Worm (Caenorhabditis elegans): ENCODE results near the gene flr-4.

- TF ChIP-seq jun-1 (tag; optimal IDR thresholded peaks at IDR 0.05) (no peak), unc-62 (GFP tag; optimal IDR thresholded peaks at IDR 0.05 in 1 of 2) (peak in 1 of 2 experiments; percentile 88), unc-62 (tag; optimal IDR thresholded peaks at IDR 0.05) (no peak), daf-8 (GFP tag; IDR thresholded peaks at IDR 0.05) (no peak), pha-4 (GFP tag; IDR thresholded peaks at IDR 0.05) (no peak), pha-4 (tag; optimal IDR thresholded peaks at IDR 0.05) (no peak), nhr-77 (tag; optimal IDR thresholded peaks at IDR 0.05) (no peak), madf-5 (GFP tag; IDR thresholded peaks at IDR 0.05) (no peak), snpc-4 (tag; optimal IDR thresholded peaks at IDR 0.05) (no peak), ZK546.5 (tag; optimal IDR thresholded peaks at IDR 0.05) (no peak)
These were observed 23.0 kb downstream of the flr-4 start for ce11 chrX:15112172-15112571.

Data from whole organism, L4 larva.